Fruit fly (Drosophila melanogaster) whole organism, larva: ENCODE measurements around the gene CG33772.
"Not testable (repeated sequence)": the region's sequence is repeated elsewhere in the genome, so short reads cannot be mapped to it uniquely, and the experiment has no call there.

ENCODE experiments used
- noc ChIP-seq: fragments of 200-800 bp; sonication (Bioruptor generic); optimal IDR thresholded peaks from 3 replicates; lab custom pipeline; 2019; ENCODE audit warnings: missing biosample characterization, mild to moderate bottlenecking, missing genetic modification characterization, moderate library complexity

CG33772 gene

dm6 chr3L:22652425-22652824 is at the start of gene CG33772:
CG33772 (minus strand) TSS chr3L:22652525.
- TF ChIP-seq noc (tag; lab: Kevin White, UChicago): no peak

dm6 chr3L:22699133-22699532 is 46.8 kb upstream of the CG33772 start, which contains the start of gene CG45116:
CG45116 (plus strand) TSS chr3L:22699433.
- no peak for TF ChIP-seq noc (tag; lab: Kevin White, UChicago)

dm6 chr3L:22696930-22697329 is 44.6 kb upstream of the CG33772 start, which contains the start of gene CG32453:
CG32453 (plus strand) TSS chr3L:22697230.
- not testable (repeated sequence) for TF ChIP-seq noc (tag; lab: Kevin White, UChicago)

- TF ChIP-seq noc (tag; lab: Kevin White, UChicago): no peak
Observed at dm6 chr3L:22695653-22696052, 43.3 kb upstream of the CG33772 start, which contains the start of gene CG14452. CG14452 (plus strand) TSS chr3L:22695953.

- no peak for TF ChIP-seq noc (tag; lab: Kevin White, UChicago)
Observed at dm6 chr3L:22693712-22694111, 41.4 kb upstream of the CG33772 start, which contains the start of the genes CG12546 and CG14453. CG12546 (minus strand) TSS chr3L:22693812. CG14453 (plus strand) TSS chr3L:22694083.

dm6 chr3L:22692428-22692827 is 40.1 kb upstream of the CG33772 start, which contains the start of gene CG14454:
CG14454 (minus strand) TSS chr3L:22692528.
- TF ChIP-seq noc (tag; lab: Kevin White, UChicago): not testable (repeated sequence)

dm6 chr3L:22686987-22687386 is 34.7 kb upstream of the CG33772 start, which contains the start of the genes CG14455 and CG14456:
CG14455 (minus strand) TSS chr3L:22687087.
CG14456 (plus strand) TSS chr3L:22687222.
- no peak for TF ChIP-seq noc (tag; lab: Kevin White, UChicago)

dm6 chr3L:22680932-22681331 is 28.6 kb upstream of the CG33772 start:
- no peak for TF ChIP-seq noc (tag; lab: Kevin White, UChicago)

- peak; percentile 25 for TF ChIP-seq noc (tag; lab: Kevin White, UChicago)
Observed at dm6 chr3L:22671699-22672276, 19.5 kb upstream of the CG33772 start.

- TF ChIP-seq noc (tag; lab: Kevin White, UChicago): no peak
Observed at dm6 chr3L:22670174-22670573, 17.8 kb upstream of the CG33772 start.

- peak; percentile 15 for TF ChIP-seq noc (tag; lab: Kevin White, UChicago)
Observed at dm6 chr3L:22669275-22670006, 17.1 kb upstream of the CG33772 start, which contains the start of gene Jhbp6. Jhbp6 (plus strand) TSS chr3L:22669956.

- no peak for TF ChIP-seq noc (tag; lab: Kevin White, UChicago)
Observed at dm6 chr3L:22665110-22665509, 12.8 kb upstream of the CG33772 start.

dm6 chr3L:22649096-22649495 is 3.2 kb downstream of the CG33772 start, which contains the start of gene CG33771:
CG33771 (plus strand) TSS chr3L:22649396.
- TF ChIP-seq noc (tag; lab: Kevin White, UChicago): no peak

dm6 chr3L:22648372-22648771 is 4.0 kb downstream of the CG33772 start, which contains the start of gene CG33770:
CG33770 (plus strand) TSS chr3L:22648672.
- no peak for TF ChIP-seq noc (tag; lab: Kevin White, UChicago)

dm6 chr3L:22647627-22648026 is 4.7 kb downstream of the CG33772 start, which contains the start of gene CG33769:
CG33769 (plus strand) TSS chr3L:22647927.
- TF ChIP-seq noc (tag; lab: Kevin White, UChicago): no peak

dm6 chr3L:22646863-22647262 is 5.5 kb downstream of the CG33772 start, which contains the start of gene CG33768:
CG33768 (plus strand) TSS chr3L:22647163.
- no peak for TF ChIP-seq noc (tag; lab: Kevin White, UChicago)
